Worm (Caenorhabditis elegans) whole organism, late embryonic: ENCODE measurements around the gene bcf-1.

Source experiments
- F13H6.1 ChIP-seq: sonication (generic microtip); optimal IDR thresholded peaks from 2 replicates; lab custom pipeline; 2016; ENCODE audit warnings: missing genetic modification characterization, missing compliant biosample characterization
- Y22D7AL.16 ChIP-seq: sonication (generic microtip); optimal IDR thresholded peaks from 2 replicates; lab custom pipeline; 2016; ENCODE audit warnings: missing genetic modification characterization, missing compliant biosample characterization
- ceh-18 ChIP-seq: sonication (generic microtip); optimal IDR thresholded peaks from 2 replicates; lab custom pipeline; 2016; ENCODE audit warnings: missing genetic modification characterization, missing compliant biosample characterization
- ceh-19 ChIP-seq: fragments of 200-800 bp; sonication (Bioruptor generic); optimal IDR thresholded peaks from 2 replicates; lab custom pipeline; 2018; ENCODE audit warnings: mild to moderate bottlenecking, missing genetic modification characterization, missing compliant biosample characterization
- dmd-4 ChIP-seq: sonication (generic microtip); optimal IDR thresholded peaks from 2 replicates; lab custom pipeline; 2016; ENCODE audit warnings: borderline replicate concordance, missing genetic modification characterization, missing compliant biosample characterization
- dve-1 ChIP-seq: sonication (generic microtip); optimal IDR thresholded peaks from 2 replicates; lab custom pipeline; 2017; ENCODE audit warnings: antibody characterized with exemption, mild to moderate bottlenecking, missing genetic modification characterization, missing compliant biosample characterization
- elt-2 ChIP-seq: sonication (generic microtip); optimal IDR thresholded peaks from 2 replicates; lab custom pipeline; 2016; ENCODE audit warnings: missing genetic modification reagents, missing genetic modification characterization, missing compliant biosample characterization
- ets-4 ChIP-seq: sonication (generic microtip); optimal IDR thresholded peaks from 2 replicates; lab custom pipeline; 2016; ENCODE audit warnings: missing genetic modification characterization, missing compliant biosample characterization
- hlh-8 ChIP-seq: sonication (generic microtip); optimal IDR thresholded peaks from 2 replicates; lab custom pipeline; 2016; ENCODE audit warnings: missing genotype, missing genetic modification characterization, missing compliant biosample characterization
- lim-6 ChIP-seq: sonication (generic microtip); optimal IDR thresholded peaks from 2 replicates; lab custom pipeline; 2016; ENCODE audit warnings: missing genetic modification characterization, missing compliant biosample characterization
- mec-3 ChIP-seq: sonication (generic microtip); optimal IDR thresholded peaks from 2 replicates; lab custom pipeline; 2016; ENCODE audit warnings: borderline replicate concordance, missing genetic modification characterization, missing compliant biosample characterization
- sox-2 ChIP-seq: fragments of 200-800 bp; sonication (Bioruptor generic); IDR thresholded peaks from 2 replicates; pipeline ENCODE4 v1.3.6; 2022; ENCODE audit warnings: missing genetic modification reagents, missing genetic modification characterization, missing compliant biosample characterization
- tbx-2 ChIP-seq: sonication (generic microtip); optimal IDR thresholded peaks from 2 replicates; lab custom pipeline; 2016; ENCODE audit warnings: missing genetic modification characterization, missing compliant biosample characterization
- ztf-16 ChIP-seq: sonication (generic microtip); optimal IDR thresholded peaks from 2 replicates; lab custom pipeline; 2017; ENCODE audit warnings: missing genetic modification characterization, missing compliant biosample characterization

ce11 chrV:6357236-6357635 is 51.3 kb downstream of the bcf-1 start:
- TF ChIP-seq tbx-2 (tag; lab: Kevin White, UChicago) (no peak), elt-2 (no peak), hlh-8 (tag; lab: Kevin White, UChicago) (no peak), lim-6 (tag; lab: Kevin White, UChicago) (no peak), ceh-18 (tag; lab: Kevin White, UChicago) (no peak), Y22D7AL.16 (tag; lab: Kevin White, UChicago) (no peak), F13H6.1 (peak; percentile 53), ztf-16 (tag; lab: Kevin White, UChicago) (no peak), ets-4 (tag; lab: Kevin White, UChicago) (no peak), dve-1 (tag; lab: Kevin White, UChicago) (no peak), mec-3 (tag; lab: Kevin White, UChicago) (no peak), sox-2 (GFP tag; lab: Robert Waterston, UW) (no peak), dmd-4 (tag; lab: Kevin White, UChicago) (no peak), ceh-19 (no peak)
